4 worm cellular contexts compared by ENCODE assay signal in the genomic region with DNA sequence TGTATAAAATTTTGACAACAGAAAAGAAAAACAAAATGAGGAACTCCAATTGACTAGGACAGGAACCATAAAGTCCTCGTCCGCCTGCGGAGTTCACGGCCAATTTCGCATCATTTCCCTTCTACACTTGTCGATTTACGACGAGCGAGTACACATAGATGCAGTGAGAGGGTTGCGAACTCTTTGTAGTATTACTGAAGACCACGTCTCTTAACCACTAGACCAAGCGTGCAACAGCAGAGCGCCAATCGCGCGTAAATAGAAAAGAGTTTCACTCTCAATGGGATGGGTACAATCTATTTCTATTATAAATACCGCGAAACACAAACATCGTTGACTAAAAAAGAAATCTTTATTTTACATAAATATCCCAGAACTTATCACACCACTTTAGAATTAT.
A peak's percentile ranks its signal among the peaks of the same experiment; 100 is the strongest.
TF ChIP-seq lines count a peak whose summit lies in the region.

No protein-coding gene starts in this region.

TF ChIP-seq in whole organism, L2 larva, 48 proteins besides CTCF, POLR2A, EP300 and RAD21 (continues in another document):
- TF ChIP-seq nhr-21 (tag; optimal IDR thresholded peaks at IDR 0.05; lab: Kevin White, UChicago) (peak; percentile 66), F13H6.1 (tag; optimal IDR thresholded peaks at IDR 0.05; lab: Kevin White, UChicago) (peak; percentile 74), gmeb-1 (tag; optimal IDR thresholded peaks at IDR 0.05; lab: Kevin White, UChicago) (peak; percentile 71), ztf-1 (GFP tag; conservative IDR thresholded peaks at IDR 0.05; lab: Robert Waterston, UW) (no peak), ztf-11 (tag; optimal IDR thresholded peaks at IDR 0.05; lab: Kevin White, UChicago) (no peak), crh-2 (tag; optimal IDR thresholded peaks at IDR 0.05; lab: Kevin White, UChicago) (peak; percentile 85), elt-1 (tag; optimal IDR thresholded peaks at IDR 0.05; lab: Kevin White, UChicago) (no peak), Y55F3AM.14 (GFP tag; optimal IDR thresholded peaks at IDR 0.05; lab: Kevin White, UChicago) (peak; percentile 68), C34F6.9 (tag; optimal IDR thresholded peaks at IDR 0.05; lab: Kevin White, UChicago) (peak; percentile 84), mab-5 (tag; optimal IDR thresholded peaks at IDR 0.05; lab: Kevin White, UChicago) (peak; percentile 32), mbf-1 (tag; optimal IDR thresholded peaks at IDR 0.05; lab: Kevin White, UChicago) (no peak), nhr-23 (tag; optimal IDR thresholded peaks at IDR 0.05; lab: Kevin White, UChicago) (no peak), ceh-16 (tag; optimal IDR thresholded peaks at IDR 0.05; lab: Kevin White, UChicago) (peak; percentile 9), dmd-4 (tag; optimal IDR thresholded peaks at IDR 0.05; lab: Kevin White, UChicago) (no peak), sma-3 (GFP tag; optimal IDR thresholded peaks at IDR 0.05; lab: Kevin White, UChicago) (peak; percentile 81), mdl-1 (tag; optimal IDR thresholded peaks at IDR 0.05; lab: Kevin White, UChicago) (no peak), peb-1 (tag; optimal IDR thresholded peaks at IDR 0.05; lab: Kevin White, UChicago) (no peak), sma-9 (GFP tag; optimal IDR thresholded peaks at IDR 0.05; lab: Kevin White, UChicago) (peak; percentile 89), sma-9 (tag; optimal IDR thresholded peaks at IDR 0.05; lab: Kevin White, UChicago) (no peak), unc-39 (tag; optimal IDR thresholded peaks at IDR 0.05; lab: Kevin White, UChicago) (no peak), nhr-11 (tag; optimal IDR thresholded peaks at IDR 0.05; lab: Kevin White, UChicago) (no peak), lsy-2 (tag; optimal IDR thresholded peaks at IDR 0.05; lab: Kevin White, UChicago) (peak; percentile 54 to 82)

TF ChIP-seq in whole organism, L4 larva, 104 proteins besides CTCF, POLR2A, EP300 and RAD21 (continues in another document):
- TF ChIP-seq duxl-1 (tag; optimal IDR thresholded peaks at IDR 0.05; lab: Kevin White, UChicago; ENCODE audit: poor library complexity) (peak; percentile 65), lin-38 (GFP tag; IDR thresholded peaks at IDR 0.05; lab: Robert Waterston, UW) (peak; percentile 79), Y5F2A.4 (GFP tag; optimal IDR thresholded peaks at IDR 0.05; lab: Kevin White, UChicago) (peak; percentile 62), nhr-237 (tag; optimal IDR thresholded peaks at IDR 0.05; lab: Kevin White, UChicago) (no peak), daf-19 (GFP tag; conservative IDR thresholded peaks at IDR 0.05; lab: Robert Waterston, UW) (peak; percentile 88), lin-1 (GFP tag; IDR thresholded peaks at IDR 0.05; lab: Robert Waterston, UW) (0 out of 2 replicates have a peak, but pooled peaks have one; percentile 49), egl-27 (tag; optimal IDR thresholded peaks at IDR 0.05; lab: Kevin White, UChicago) (no peak), mdl-1 (tag; optimal IDR thresholded peaks at IDR 0.05; lab: Kevin White, UChicago) (peak in 1 of 2 experiments; percentile 53), spr-1 (tag; optimal IDR thresholded peaks at IDR 0.05; lab: Kevin White, UChicago) (peak; percentile 32), tra-1 (GFP tag; IDR thresholded peaks at IDR 0.05; lab: Robert Waterston, UW) (peak; percentile 57; the same call in 1 of the 2 replicates), ceh-20 (GFP tag; IDR thresholded peaks at IDR 0.05; lab: Robert Waterston, UW) (peak; percentile 57; the same call in 1 of the 2 replicates), dpl-1 (GFP tag; optimal IDR thresholded peaks at IDR 0.05; lab: Kevin White, UChicago) (peak; percentile 46), nhr-76 (tag; optimal IDR thresholded peaks at IDR 0.05; lab: Kevin White, UChicago) (no peak), F49E8.2 (tag; optimal IDR thresholded peaks at IDR 0.05; lab: Kevin White, UChicago; ENCODE audit: borderline replicate concordance) (peak; percentile 53), F44E2.7 (GFP tag; IDR thresholded peaks at IDR 0.05; lab: Robert Waterston, UW) (no peak), D1046.2 (GFP tag; IDR thresholded peaks at IDR 0.05; lab: Robert Waterston, UW) (peak; percentile 61; the same call in 1 of the 2 replicates), nhr-48 (tag; optimal IDR thresholded peaks at IDR 0.05; lab: Kevin White, UChicago) (peak; percentile 46), aha-1 (tag; lab: Kevin White, UChicago) (peak; percentile 96), pha-4 (GFP tag; IDR thresholded peaks at IDR 0.05; lab: Robert Waterston, UW) (peak; percentile 89), pha-4 (tag; optimal IDR thresholded peaks at IDR 0.05; lab: Kevin White, UChicago) (peak; percentile 61)

TF ChIP-seq in whole organism, late embryonic, 69 proteins besides CTCF, POLR2A, EP300 and RAD21 (continues in another document):
- peak; percentile 62 for TF ChIP-seq ceh-14 (tag; optimal IDR thresholded peaks at IDR 0.05; lab: Kevin White, UChicago)
- peak; percentile 92 for TF ChIP-seq ref-2 (tag; optimal IDR thresholded peaks at IDR 0.05; lab: Kevin White, UChicago)
- peak; percentile 75 for TF ChIP-seq ceh-19 (GFP tag; optimal IDR thresholded peaks at IDR 0.05; lab: Kevin White, UChicago)
- peak; percentile 67 for TF ChIP-seq nfya-1 (tag; optimal IDR thresholded peaks at IDR 0.05; lab: Kevin White, UChicago)
- TF ChIP-seq dmd-4 (tag; optimal IDR thresholded peaks at IDR 0.05; lab: Kevin White, UChicago; ENCODE audit: borderline replicate concordance) = peak; percentile 31
- peak; percentile 69 for TF ChIP-seq C08G9.2 (tag; optimal IDR thresholded peaks at IDR 0.05; lab: Kevin White, UChicago)
- peak; percentile 86 for TF ChIP-seq tbx-2 (tag; optimal IDR thresholded peaks at IDR 0.05; lab: Kevin White, UChicago)
- peak; percentile 77 for TF ChIP-seq ceh-2 (tag; optimal IDR thresholded peaks at IDR 0.05; lab: Kevin White, UChicago)
- TF ChIP-seq odd-2 (tag; optimal IDR thresholded peaks at IDR 0.05; lab: Kevin White, UChicago) = peak; percentile 79
- peak; percentile 82 for TF ChIP-seq ttx-3 (tag; optimal IDR thresholded peaks at IDR 0.05; lab: Kevin White, UChicago)
- no peak for TF ChIP-seq lim-6 (tag; optimal IDR thresholded peaks at IDR 0.05; lab: Kevin White, UChicago)
- peak; percentile 84 for TF ChIP-seq unc-86 (tag; optimal IDR thresholded peaks at IDR 0.05; lab: Kevin White, UChicago)
- no peak for TF ChIP-seq ama-1 (optimal IDR thresholded peaks at IDR 0.05; lab: Kevin White, UChicago)
- peak; percentile 94 for TF ChIP-seq elt-2 (tag; optimal IDR thresholded peaks at IDR 0.05; lab: Kevin White, UChicago)
- TF ChIP-seq sdc-2 (tag; optimal IDR thresholded peaks at IDR 0.05; lab: Kevin White, UChicago) = peak; percentile 77
- TF ChIP-seq madf-2 (tag; optimal IDR thresholded peaks at IDR 0.05; lab: Kevin White, UChicago) = peak; percentile 86
- TF ChIP-seq npax-4 (tag; optimal IDR thresholded peaks at IDR 0.05; lab: Kevin White, UChicago) = peak; percentile 77
- TF ChIP-seq hlh-30 (tag; optimal IDR thresholded peaks at IDR 0.05; lab: Kevin White, UChicago; ENCODE audit: insufficient read depth) = peak; percentile 56
- TF ChIP-seq mec-3 (tag; optimal IDR thresholded peaks at IDR 0.05; lab: Kevin White, UChicago; ENCODE audit: borderline replicate concordance) = no peak
- peak; percentile 83 for TF ChIP-seq hlh-13 (GFP tag; optimal IDR thresholded peaks at IDR 0.05; lab: Kevin White, UChicago)
- TF ChIP-seq ceh-48 (tag; optimal IDR thresholded peaks at IDR 0.05; lab: Kevin White, UChicago) = peak; percentile 77
- peak; percentile 78 for TF ChIP-seq sox-4 (tag; optimal IDR thresholded peaks at IDR 0.05; lab: Kevin White, UChicago)
- TF ChIP-seq lin-11 (tag; optimal IDR thresholded peaks at IDR 0.05; lab: Kevin White, UChicago) = peak; percentile 84
- TF ChIP-seq pros-1 (tag; optimal IDR thresholded peaks at IDR 0.05; lab: Kevin White, UChicago) = peak; percentile 49

TF ChIP-seq in whole organism, mixed stage, embryonic, 35 proteins besides CTCF, POLR2A, EP300 and RAD21 (continues in another document):
- peak; percentile 45 for TF ChIP-seq unc-62 (GFP tag; optimal IDR thresholded peaks at IDR 0.05; lab: Kevin White, UChicago)
- TF ChIP-seq snpc-4 (tag; optimal IDR thresholded peaks at IDR 0.05; lab: Kevin White, UChicago) = no peak
- peak; percentile 84 for TF ChIP-seq ceh-43 (GFP tag; optimal IDR thresholded peaks at IDR 0.05; lab: Kevin White, UChicago)
- no peak for TF ChIP-seq mab-5 (tag; optimal IDR thresholded peaks at IDR 0.05; lab: Kevin White, UChicago)
- no peak for TF ChIP-seq blmp-1 (tag; optimal IDR thresholded peaks at IDR 0.05; lab: Kevin White, UChicago)
- peak; percentile 38 for TF ChIP-seq nhr-237 (tag; optimal IDR thresholded peaks at IDR 0.05; lab: Kevin White, UChicago)
- peak; percentile 80 for TF ChIP-seq tbx-8 (GFP tag; optimal IDR thresholded peaks at IDR 0.05; lab: Kevin White, UChicago)
- TF ChIP-seq mep-1 (tag; optimal IDR thresholded peaks at IDR 0.05; lab: Kevin White, UChicago) = peak; percentile 86
- TF ChIP-seq ham-2 (GFP tag; optimal IDR thresholded peaks at IDR 0.05; lab: Kevin White, UChicago) = peak; percentile 82
- TF ChIP-seq elt-3 (tag; optimal IDR thresholded peaks at IDR 0.05; lab: Kevin White, UChicago) = no peak
- TF ChIP-seq unc-120 (tag; optimal IDR thresholded peaks at IDR 0.05; lab: Kevin White, UChicago; ENCODE audit: poor library complexity, severe bottlenecking) = peak; percentile 75
- no peak for TF ChIP-seq unc-39 (tag; optimal IDR thresholded peaks at IDR 0.05; lab: Kevin White, UChicago)
- peak; percentile 91 for TF ChIP-seq sptf-1 (tag; optimal IDR thresholded peaks at IDR 0.05; lab: Kevin White, UChicago)
- peak; percentile 48 for TF ChIP-seq ceh-39 (tag; optimal IDR thresholded peaks at IDR 0.05; lab: Kevin White, UChicago)
- peak; percentile 10 for TF ChIP-seq lin-13 (tag; optimal IDR thresholded peaks at IDR 0.05; lab: Kevin White, UChicago)
- no peak for TF ChIP-seq lsy-2 (tag; optimal IDR thresholded peaks at IDR 0.05; lab: Kevin White, UChicago)
- peak; percentile 84 for TF ChIP-seq lin-32 (GFP tag; optimal IDR thresholded peaks at IDR 0.05; lab: Kevin White, UChicago)
- peak; percentile 93 for TF ChIP-seq mls-2 (tag; optimal IDR thresholded peaks at IDR 0.05; lab: Kevin White, UChicago)
- TF ChIP-seq pha-4 (tag; optimal IDR thresholded peaks at IDR 0.05; lab: Kevin White, UChicago) = peak; percentile 80
- no peak for TF ChIP-seq zip-8 (tag; optimal IDR thresholded peaks at IDR 0.05; lab: Kevin White, UChicago)
- TF ChIP-seq hlh-1 (tag; optimal IDR thresholded peaks at IDR 0.05; lab: Kevin White, UChicago) = peak; percentile 15
- peak; percentile 4 for TF ChIP-seq ztf-11 (tag; optimal IDR thresholded peaks at IDR 0.05; lab: Kevin White, UChicago)
- TF ChIP-seq nhr-28 (tag; optimal IDR thresholded peaks at IDR 0.05; lab: Kevin White, UChicago) = peak; percentile 54
- TF ChIP-seq drap-1 (GFP tag; optimal IDR thresholded peaks at IDR 0.05; lab: Kevin White, UChicago) = peak; percentile 92
- no peak for TF ChIP-seq nhr-2 (tag; optimal IDR thresholded peaks at IDR 0.05; lab: Kevin White, UChicago)
- peak; percentile 68 for TF ChIP-seq flh-1 (GFP tag; optimal IDR thresholded peaks at IDR 0.05; lab: Kevin White, UChicago)
- peak; percentile 94 for TF ChIP-seq M03D4.4 (tag; optimal IDR thresholded peaks at IDR 0.05; lab: Kevin White, UChicago)
- peak; percentile 74 for TF ChIP-seq bed-3 (GFP tag; optimal IDR thresholded peaks at IDR 0.05; lab: Kevin White, UChicago)
- TF ChIP-seq cnd-1 (tag; optimal IDR thresholded peaks at IDR 0.05; lab: Kevin White, UChicago) = peak; percentile 95
